Worm (Caenorhabditis elegans) whole organism, L4 larva: ENCODE data around the gene Y73C8B.9.

Source experiments
- D1046.2 ChIP-seq: fragments of 200-800 bp; sonication (Bioruptor generic); IDR thresholded peaks from 2 replicates; pipeline ENCODE4 v1.3.6; 2022; ENCODE audit warnings: missing genetic modification characterization, missing compliant biosample characterization
- F26F4.8 ChIP-seq: fragments of 200-800 bp; sonication (Bioruptor generic); conservative IDR thresholded peaks from 2 replicates; pipeline ENCODE4 v1.3.6; 2022; ENCODE audit warnings: missing genetic modification characterization, missing compliant biosample characterization
- F49E8.2 ChIP-seq: sonication (generic microtip); optimal IDR thresholded peaks from 2 replicates; lab custom pipeline; 2016; ENCODE audit warnings: missing compliant biosample characterization, mild to moderate bottlenecking, missing genetic modification characterization, borderline replicate concordance
- T20F7.1 ChIP-seq: fragments of 200-800 bp; sonication (Bioruptor generic); optimal IDR thresholded peaks from 2 replicates; lab custom pipeline; 2018; ENCODE audit warnings: mild to moderate bottlenecking, missing genetic modification characterization, missing compliant biosample characterization
- Y48G9A.11 ChIP-seq: fragments of 200-800 bp; sonication (Bioruptor generic); IDR thresholded peaks from 2 replicates; pipeline ENCODE4 v1.3.6; 2022; ENCODE audit warnings: missing genetic modification reagents, missing genetic modification characterization, missing compliant biosample characterization
- Y5F2A.4 ChIP-seq: fragments of 200-800 bp; sonication (Bioruptor generic); optimal IDR thresholded peaks from 2 replicates; lab custom pipeline; 2018; ENCODE audit warnings: mild to moderate bottlenecking, missing genetic modification characterization, missing compliant biosample characterization
- Y75B8A.6 ChIP-seq: fragments of 200-800 bp; sonication (Bioruptor generic); IDR thresholded peaks from 2 replicates; pipeline ENCODE4 v1.3.6; 2022; ENCODE audit warnings: missing genetic modification reagents, missing genetic modification characterization, missing compliant biosample characterization
- arid-1 ChIP-seq: fragments of 200-800 bp; sonication (Bioruptor generic); conservative IDR thresholded peaks from 2 replicates; pipeline ENCODE4 v1.3.6; 2022; ENCODE audit warnings: missing genetic modification reagents, missing genetic modification characterization, missing compliant biosample characterization
- ceh-28 ChIP-seq: fragments of 150-350 bp; optimal IDR thresholded peaks from 2 replicates; lab custom pipeline; 2014; ENCODE audit warnings: missing biosample characterization, missing genetic modification reagents, missing genetic modification characterization
- ceh-44 ChIP-seq: fragments of 200-800 bp; sonication (Bioruptor generic); IDR thresholded peaks from 2 replicates; pipeline ENCODE4 v1.3.6; 2022; ENCODE audit warnings: missing genetic modification reagents, missing genetic modification characterization, missing compliant biosample characterization
- ctbp-1 ChIP-seq: fragments of 200-800 bp; sonication (Bioruptor generic); IDR thresholded peaks from 2 replicates; pipeline ENCODE4 v1.3.6; 2022; ENCODE audit warnings: missing genetic modification reagents, missing genetic modification characterization, missing compliant biosample characterization
- daf-16 ChIP-seq, 3 experiments: sonication (generic microtip); optimal IDR thresholded peaks; 2 replicates each; lab custom pipeline; 2016 to 2017; ENCODE audit warnings: missing genetic modification characterization in 3 of 3, missing genetic modification reagents in 3 of 3, mild to moderate bottlenecking in 2 of 3, missing compliant biosample characterization in 2 of 3, missing biosample characterization in 1 of 3, moderate library complexity in 1 of 3
- dmd-8 ChIP-seq: fragments of 200-800 bp; sonication (Bioruptor generic); IDR thresholded peaks from 2 replicates; pipeline ENCODE4 v1.3.6; 2022; ENCODE audit warnings: missing genetic modification characterization, missing compliant biosample characterization
- dmd-9 ChIP-seq: fragments of 200-800 bp; sonication (Bioruptor generic); IDR thresholded peaks from 2 replicates; pipeline ENCODE4 v1.3.6; 2022; ENCODE audit warnings: missing genetic modification reagents, missing genetic modification characterization, missing compliant biosample characterization
- egl-43 ChIP-seq: fragments of 200-800 bp; sonication (Bioruptor generic); IDR thresholded peaks from 2 replicates; pipeline ENCODE4 v1.3.6; 2022; ENCODE audit warnings: missing genetic modification reagents, missing genetic modification characterization, missing compliant biosample characterization
- fkh-10 ChIP-seq: fragments of 150-350 bp; optimal IDR thresholded peaks from 2 replicates; lab custom pipeline; 2014; ENCODE audit warnings: missing biosample characterization, missing genetic modification reagents, missing genetic modification characterization
- fos-1 ChIP-seq: fragments of 150-350 bp; optimal IDR thresholded peaks from 2 replicates; lab custom pipeline; 2014; ENCODE audit warnings: missing biosample characterization, missing genetic modification characterization
- gei-8 ChIP-seq: fragments of 200-800 bp; sonication (Bioruptor generic); optimal IDR thresholded peaks from 2 replicates; lab custom pipeline; 2018; ENCODE audit warnings: mild to moderate bottlenecking, missing genetic modification characterization, missing compliant biosample characterization
- hif-1 ChIP-seq, 2 experiments: sonication (generic microtip); optimal IDR thresholded peaks; 2 replicates each; lab custom pipeline; 2016 to 2017; ENCODE audit warnings: missing compliant biosample characterization in 2 of 2, missing genetic modification characterization in 2 of 2, missing genetic modification reagents in 2 of 2, missing genotype in 2 of 2, mild to moderate bottlenecking in 1 of 2
- hlh-11 ChIP-seq: fragments of 200-800 bp; sonication (Bioruptor generic); optimal IDR thresholded peaks from 2 replicates; lab custom pipeline; 2018; ENCODE audit warnings: mild to moderate bottlenecking, missing genetic modification characterization, missing compliant biosample characterization
- hmg-1.1 ChIP-seq: fragments of 200-800 bp; sonication (Bioruptor generic); IDR thresholded peaks from 2 replicates; pipeline ENCODE4 v1.3.6; 2022; ENCODE audit warnings: missing genetic modification reagents, missing genetic modification characterization, missing compliant biosample characterization
- lim-7 ChIP-seq: fragments of 200-800 bp; sonication (Bioruptor generic); IDR thresholded peaks from 2 replicates; pipeline ENCODE4 v1.3.6; 2022; ENCODE audit warnings: missing genetic modification characterization, missing compliant biosample characterization
- lin-1 ChIP-seq: fragments of 200-800 bp; sonication (Bioruptor generic); IDR thresholded peaks from 2 replicates; pipeline ENCODE4 v1.3.6; 2022; ENCODE audit warnings: missing genetic modification reagents, missing genetic modification characterization, missing compliant biosample characterization
- lin-13 ChIP-seq: fragments of 150-350 bp; optimal IDR thresholded peaks from 2 replicates; lab custom pipeline; 2014; ENCODE audit warnings: missing biosample characterization, missing genetic modification reagents, missing genetic modification characterization
- lin-15B ChIP-seq: fragments of 150-350 bp; sonication (generic microtip); optimal IDR thresholded peaks from 3 replicates; lab custom pipeline; 2014; ENCODE audit warnings: missing biosample characterization, missing genetic modification characterization
- lin-38 ChIP-seq: fragments of 200-800 bp; sonication (Bioruptor generic); IDR thresholded peaks from 2 replicates; pipeline ENCODE4 v1.3.6; 2022; ENCODE audit warnings: missing genetic modification reagents, missing genetic modification characterization, missing compliant biosample characterization
- madf-5 ChIP-seq, 2 experiments: fragments of 200-800 bp; sonication (Bioruptor generic); IDR thresholded peaks; 2 replicates each; pipeline ENCODE4 v1.3.6; 2022; ENCODE audit warnings: missing compliant biosample characterization in 2 of 2, missing genetic modification characterization in 2 of 2
- madf-9 ChIP-seq: fragments of 200-800 bp; sonication (Bioruptor generic); conservative IDR thresholded peaks from 2 replicates; pipeline ENCODE4 v1.3.6; 2022; ENCODE audit warnings: missing genetic modification reagents, missing genetic modification characterization, missing compliant biosample characterization
- mdl-1 ChIP-seq, 2 experiments: fragments of 150-350 bp in 1 of 2; sonication (generic microtip) in 1 of 2; optimal IDR thresholded peaks; 2 replicates each; lab custom pipeline; 2014 to 2017; ENCODE audit warnings: missing biosample characterization in 2 of 2, missing genetic modification characterization in 2 of 2
- mdt-29 ChIP-seq: fragments of 200-800 bp; sonication (Bioruptor generic); IDR thresholded peaks from 2 replicates; pipeline ENCODE4 v1.3.6; 2022; ENCODE audit warnings: missing genetic modification reagents, missing genetic modification characterization, missing compliant biosample characterization
- nhr-111 ChIP-seq: fragments of 200-800 bp; sonication (Bioruptor generic); optimal IDR thresholded peaks from 2 replicates; lab custom pipeline; 2018; ENCODE audit warnings: mild to moderate bottlenecking, missing genetic modification characterization, missing compliant biosample characterization
- nhr-25 ChIP-seq: sonication (generic microtip); optimal IDR thresholded peaks from 2 replicates; lab custom pipeline; 2017; ENCODE audit warnings: missing genetic modification characterization, mild to moderate bottlenecking, missing compliant biosample characterization, antibody characterized with exemption, moderate library complexity, borderline replicate concordance; ENCODE audit not compliant: insufficient read depth
- nhr-42 ChIP-seq: fragments of 200-800 bp; sonication (Bioruptor generic); IDR thresholded peaks from 2 replicates; pipeline ENCODE4 v1.3.6; 2022; ENCODE audit warnings: missing genetic modification characterization, missing compliant biosample characterization
- php-3 ChIP-seq: fragments of 200-800 bp; sonication (Bioruptor generic); IDR thresholded peaks from 2 replicates; pipeline ENCODE4 v1.3.6; 2022; ENCODE audit warnings: missing genetic modification reagents, missing genetic modification characterization, missing compliant biosample characterization
- set-16 ChIP-seq: fragments of 200-800 bp; sonication (Bioruptor generic); IDR thresholded peaks from 2 replicates; pipeline ENCODE4 v1.3.6; 2022; ENCODE audit warnings: missing genetic modification reagents, missing genetic modification characterization, missing compliant biosample characterization
- snpc-1.2 ChIP-seq: fragments of 200-800 bp; sonication (Bioruptor generic); IDR thresholded peaks from 2 replicates; pipeline ENCODE4 v1.3.6; 2022; ENCODE audit warnings: missing genetic modification reagents, missing genetic modification characterization, missing compliant biosample characterization
- tag-97 ChIP-seq: fragments of 200-800 bp; sonication (Bioruptor generic); IDR thresholded peaks from 2 replicates; pipeline ENCODE4 v1.3.6; 2022; ENCODE audit warnings: missing genetic modification characterization, missing compliant biosample characterization
- tra-1 ChIP-seq: fragments of 200-800 bp; sonication (Bioruptor generic); IDR thresholded peaks from 2 replicates; pipeline ENCODE4 v1.3.6; 2022; ENCODE audit warnings: missing genetic modification reagents, missing genetic modification characterization, missing compliant biosample characterization
- unc-130 ChIP-seq: sonication (generic microtip); optimal IDR thresholded peaks from 2 replicates; lab custom pipeline; 2016; ENCODE audit warnings: missing genetic modification reagents, missing genetic modification characterization, missing compliant biosample characterization
- unc-62 ChIP-seq, 3 experiments: fragments of 150-350 bp in 1 of 3; sonication (generic microtip); optimal IDR thresholded peaks in 2 of 3; peaks in 1 of 3; 1 replicate in 1 of 3; 2 replicates in 2 of 3; lab custom pipeline; 2014 to 2017; ENCODE audit warnings: missing biosample characterization in 3 of 3, missing genetic modification characterization in 3 of 3, missing genetic modification reagents in 3 of 3, missing genotype in 1 of 3
- vab-7 ChIP-seq: fragments of 200-800 bp; sonication (Bioruptor generic); IDR thresholded peaks from 2 replicates; pipeline ENCODE4 v1.3.6; 2022; ENCODE audit warnings: missing genetic modification reagents, missing genetic modification characterization, missing compliant biosample characterization
- zfp-3 ChIP-seq: fragments of 200-800 bp; sonication (Bioruptor generic); conservative IDR thresholded peaks from 2 replicates; pipeline ENCODE4 v1.3.6; 2022; ENCODE audit warnings: missing genetic modification reagents, missing genetic modification characterization, missing compliant biosample characterization
- zip-2 ChIP-seq: fragments of 150-350 bp; optimal IDR thresholded peaks from 2 replicates; lab custom pipeline; 2014; ENCODE audit warnings: missing biosample characterization, missing genetic modification characterization
- ztf-7 ChIP-seq: fragments of 150-350 bp; optimal IDR thresholded peaks from 2 replicates; lab custom pipeline; 2014; ENCODE audit warnings: missing biosample characterization, missing genetic modification characterization

Y73C8B.9 gene

DNA sequence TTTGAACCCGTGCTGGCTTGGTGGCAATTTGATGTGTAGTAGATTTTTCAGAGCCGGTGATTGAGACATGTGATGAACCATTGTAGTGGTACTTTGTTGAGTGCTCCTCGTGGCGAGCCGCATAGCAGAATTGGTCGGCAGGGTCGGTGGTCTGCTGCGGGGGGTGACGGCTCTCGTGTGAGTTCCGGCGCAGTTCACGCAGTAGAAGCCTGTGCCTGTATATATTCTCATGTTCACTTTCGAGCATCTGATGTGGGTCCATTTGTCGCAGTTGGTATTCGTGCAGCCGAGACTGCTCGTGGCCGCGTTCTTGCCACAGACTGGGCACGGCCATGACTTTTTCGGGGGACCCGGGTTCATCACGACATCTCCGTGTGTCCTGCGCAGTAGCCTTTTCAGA is 31.1 kb upstream of the Y73C8B.9 start:
- no peak for TF ChIP-seq nhr-111 (GFP tag; lab: Kevin White, UChicago)
- TF ChIP-seq egl-43 (GFP tag; lab: Robert Waterston, UW), result no peak
- TF ChIP-seq vab-7 (GFP tag; lab: Robert Waterston, UW), result no peak
- peak; percentile 62 for TF ChIP-seq set-16 (GFP tag; lab: Robert Waterston, UW)
- no peak for TF ChIP-seq hlh-11
- no peak for TF ChIP-seq hif-1 (tag; optimal IDR thresholded peaks at IDR 0.05; lab: Kevin White, UChicago)
- no peak for TF ChIP-seq zip-2 (tag; lab: Kevin White, UChicago)
- no peak for TF ChIP-seq fkh-10
- TF ChIP-seq mdl-1 (tag; optimal IDR thresholded peaks at IDR 0.05; lab: Kevin White, UChicago), result no peak

- TF ChIP-seq lin-1 (0 out of 2 replicates have a peak, but pooled peaks have one; percentile 42), snpc-1.2 (peak; percentile 86), Y75B8A.6 (GFP tag; lab: Robert Waterston, UW) (0 out of 2 replicates have a peak, but pooled peaks have one; percentile 14), D1046.2 (GFP tag; lab: Robert Waterston, UW) (peak; percentile 58; the same call in 1 of the 2 replicates), ceh-28 (tag; lab: Kevin White, UChicago) (no peak), lin-15B (tag; lab: Kevin White, UChicago) (no peak), lim-7 (peak; percentile 62; the same call in 1 of the 2 replicates), gei-8 (GFP tag; lab: Kevin White, UChicago) (no peak), F49E8.2 (tag; lab: Kevin White, UChicago) (peak; percentile 66), php-3 (GFP tag; lab: Robert Waterston, UW) (no peak), egl-43 (GFP tag; lab: Robert Waterston, UW) (peak; percentile 80), dmd-9 (GFP tag; lab: Robert Waterston, UW) (0 out of 2 replicates have a peak, but pooled peaks have one; percentile 23), Y48G9A.11 (GFP tag; lab: Robert Waterston, UW) (peak; percentile 61), ctbp-1 (GFP tag; lab: Robert Waterston, UW) (peak; percentile 47; the same call in 1 of the 2 replicates), madf-9 (GFP tag; lab: Robert Waterston, UW) (no peak), unc-62 (GFP tag; optimal IDR thresholded peaks at IDR 0.05 in 1 of 2; lab: Kevin White, UChicago) (peak in 1 of 2 experiments; percentile 44), unc-62 (tag; optimal IDR thresholded peaks at IDR 0.05; lab: Kevin White, UChicago) (no peak), mdt-29 (peak; percentile 34; the same call in 1 of the 2 replicates), tag-97 (GFP tag; lab: Robert Waterston, UW) (no peak), ceh-44 (GFP tag; lab: Robert Waterston, UW) (0 out of 2 replicates have a peak, but pooled peaks have one; percentile 16), nhr-42 (no peak), F26F4.8 (GFP tag; lab: Robert Waterston, UW) (peak; percentile 71; the same call in 1 of the 2 replicates), madf-5 (GFP tag; IDR thresholded peaks at IDR 0.05; lab: Robert Waterston, UW) (peak in 1 of 2 experiments; percentile 31; a peak in 1 of 4 replicates), tra-1 (GFP tag; lab: Robert Waterston, UW) (0 out of 2 replicates have a peak, but pooled peaks have one; percentile 52), vab-7 (GFP tag; lab: Robert Waterston, UW) (peak; percentile 63), arid-1 (GFP tag; lab: Robert Waterston, UW) (peak; percentile 51; the same call in 1 of the 2 replicates), unc-130 (GFP tag; lab: Kevin White, UChicago) (peak; percentile 28), dmd-8 (GFP tag; lab: Robert Waterston, UW) (peak; percentile 82)
Observed at ce11 chrV:3163143-3163542, 30.2 kb upstream of the Y73C8B.9 start.

DNA sequence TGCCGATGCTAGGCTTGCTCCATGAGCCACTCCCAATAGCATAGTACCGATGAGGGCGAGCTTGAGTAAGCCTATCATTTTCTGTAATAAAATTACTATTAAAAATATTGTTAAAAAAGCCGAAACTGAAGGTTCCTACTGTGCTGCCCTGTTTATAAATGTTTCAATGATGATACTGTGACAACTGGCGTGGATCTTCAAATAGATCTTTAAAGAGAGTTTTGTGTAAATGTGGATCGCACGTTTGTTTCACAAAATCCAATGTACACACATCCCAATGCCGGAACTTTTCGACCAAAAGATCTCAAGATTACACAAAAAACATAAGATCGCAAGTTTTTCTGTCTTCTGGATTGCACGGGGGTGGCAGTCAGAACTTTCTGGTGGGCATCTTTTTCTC is 27.9 kb upstream of the Y73C8B.9 start, which contains the start of gene C36C5.14:
TSS of gene C36C5.14 (minus strand) at position 101 of the 400 bp plus-strand sequence.
- TF ChIP-seq hmg-1.1, result no peak
- no peak for TF ChIP-seq Y5F2A.4 (GFP tag; lab: Kevin White, UChicago)
- TF ChIP-seq nhr-25 (tag; lab: Kevin White, UChicago), result no peak
- no peak for TF ChIP-seq T20F7.1 (GFP tag; lab: Kevin White, UChicago)
- no peak for TF ChIP-seq ztf-7 (tag; lab: Kevin White, UChicago)
- no peak for TF ChIP-seq fos-1 (tag; lab: Kevin White, UChicago)
- no peak for TF ChIP-seq arid-1 (GFP tag; lab: Robert Waterston, UW)
- TF ChIP-seq Y75B8A.6 (GFP tag; lab: Robert Waterston, UW), result no peak
- TF ChIP-seq zfp-3 (GFP tag; lab: Robert Waterston, UW), result no peak
- TF ChIP-seq lin-13 (GFP tag; lab: Kevin White, UChicago), result no peak
- no peak for TF ChIP-seq lin-38
- TF ChIP-seq lin-15B (tag; lab: Kevin White, UChicago), result no peak
- no peak for TF ChIP-seq daf-16 (GFP tag; optimal IDR thresholded peaks at IDR 0.05; lab: Kevin White, UChicago)
- no peak for TF ChIP-seq daf-16 (tag; optimal IDR thresholded peaks at IDR 0.05; lab: Kevin White, UChicago)
